Fruit fly (Drosophila melanogaster) whole organism, prepupa: ENCODE results near the gene CG32073.

Experiments used
- Blimp-1 ChIP-seq: fragments of 200-800 bp; sonication (Bioruptor generic); optimal IDR thresholded peaks from 3 replicates; lab custom pipeline; 2017; ENCODE audit warnings: missing biosample characterization, missing genetic modification characterization, mild to moderate bottlenecking, moderate library complexity, missing genetic modification reagents
- CG10631 ChIP-seq: fragments of 200-800 bp; sonication (Bioruptor generic); optimal IDR thresholded peaks from 2 replicates; lab custom pipeline; 2016; ENCODE audit warnings: missing biosample characterization, missing genetic modification characterization
- CG10669 ChIP-seq: fragments of 200-800 bp; sonication (Bioruptor generic); optimal IDR thresholded peaks from 3 replicates; lab custom pipeline; 2018; ENCODE audit warnings: missing biosample characterization, mild to moderate bottlenecking, missing genetic modification characterization, moderate library complexity
- CG11294 ChIP-seq: fragments of 200-800 bp; sonication (Bioruptor generic); IDR thresholded peaks from 2 replicates; pipeline ENCODE4 v1.3.6; 2022; ENCODE audit warnings: missing biosample characterization, missing genetic modification characterization
- CG11762 ChIP-seq: fragments of 200-800 bp; sonication (Bioruptor generic); optimal IDR thresholded peaks from 3 replicates; lab custom pipeline; 2016; ENCODE audit warnings: missing biosample characterization, missing genetic modification characterization; ENCODE audit not compliant: insufficient read depth
- CG11902 ChIP-seq: fragments of 200-800 bp; sonication (Bioruptor generic); optimal IDR thresholded peaks from 3 replicates; lab custom pipeline; 2016; ENCODE audit warnings: missing biosample characterization, missing genetic modification characterization
- CG15336 ChIP-seq: fragments of 200-800 bp; sonication (Bioruptor generic); IDR thresholded peaks from 2 replicates; pipeline ENCODE4 v1.3.6; 2022; ENCODE audit warnings: missing biosample characterization, missing genetic modification characterization
- CG1621 ChIP-seq: fragments of 200-800 bp; sonication (Bioruptor generic); optimal IDR thresholded peaks from 3 replicates; lab custom pipeline; 2018; ENCODE audit warnings: missing biosample characterization, mild to moderate bottlenecking, missing genetic modification characterization
- CG3032 ChIP-seq: fragments of 200-800 bp; optimal IDR thresholded peaks from 2 replicates; lab custom pipeline; 2019; ENCODE audit warnings: missing biosample characterization, mild to moderate bottlenecking, missing genetic modification characterization, moderate library complexity
- CG31627 ChIP-seq: fragments of 200-800 bp; sonication (Bioruptor generic); optimal IDR thresholded peaks from 3 replicates; lab custom pipeline; 2016; ENCODE audit warnings: missing biosample characterization, missing genetic modification characterization
- CG34406 ChIP-seq: fragments of 200-800 bp; sonication (Bioruptor generic); optimal IDR thresholded peaks from 3 replicates; lab custom pipeline; 2016; ENCODE audit warnings: missing biosample characterization, missing genetic modification characterization
- CG3919 ChIP-seq: fragments of 200-800 bp; sonication (Bioruptor generic); optimal IDR thresholded peaks from 3 replicates; lab custom pipeline; 2016; ENCODE audit warnings: missing biosample characterization, missing genetic modification characterization
- CG4318 ChIP-seq: fragments of 200-800 bp; sonication (Bioruptor generic); optimal IDR thresholded peaks from 3 replicates; lab custom pipeline; 2017; ENCODE audit warnings: missing biosample characterization, mild to moderate bottlenecking, missing genetic modification characterization
- CG6163 ChIP-seq: fragments of 200-800 bp; sonication (Bioruptor generic); IDR thresholded peaks from 3 replicates; pipeline ENCODE4 v1.3.6; 2022; ENCODE audit warnings: missing biosample characterization, missing genetic modification characterization
- CG6276 ChIP-seq: fragments of 200-800 bp; sonication (Bioruptor generic); optimal IDR thresholded peaks from 2 replicates; lab custom pipeline; 2017; ENCODE audit warnings: missing biosample characterization, mild to moderate bottlenecking, missing genetic modification characterization
- CG6792 ChIP-seq: fragments of 200-800 bp; sonication (Bioruptor generic); optimal IDR thresholded peaks from 3 replicates; lab custom pipeline; 2016; ENCODE audit warnings: missing biosample characterization, missing genetic modification characterization
- CG6808 ChIP-seq: fragments of 200-800 bp; sonication (Bioruptor generic); optimal IDR thresholded peaks from 3 replicates; lab custom pipeline; 2017; ENCODE audit warnings: missing biosample characterization, missing genetic modification characterization, mild to moderate bottlenecking, moderate library complexity, missing genetic modification reagents
- CG6854 ChIP-seq: fragments of 200-800 bp; sonication (Bioruptor generic); optimal IDR thresholded peaks from 2 replicates; lab custom pipeline; 2017; ENCODE audit warnings: missing biosample characterization, mild to moderate bottlenecking, missing genetic modification characterization
- CG7368 ChIP-seq: fragments of 200-800 bp; sonication (Bioruptor generic); optimal IDR thresholded peaks from 3 replicates; lab custom pipeline; 2016; ENCODE audit warnings: missing biosample characterization, missing genetic modification characterization
- CG8119 ChIP-seq: fragments of 200-800 bp; sonication (Bioruptor generic); IDR thresholded peaks from 3 replicates; pipeline ENCODE4 v1.3.6; 2022; ENCODE audit warnings: missing biosample characterization, missing genetic modification characterization
- CG8319 ChIP-seq: fragments of 200-800 bp; sonication (Bioruptor generic); optimal IDR thresholded peaks from 3 replicates; lab custom pipeline; 2016; ENCODE audit warnings: missing biosample characterization, missing genetic modification characterization
- CG8632 ChIP-seq: fragments of 200-800 bp; sonication (Bioruptor generic); optimal IDR thresholded peaks from 3 replicates; lab custom pipeline; 2016; ENCODE audit warnings: missing biosample characterization, missing genetic modification characterization
- Eip78C ChIP-seq: fragments of 200-800 bp; sonication (Bioruptor generic); peaks from one replicate; lab custom pipeline; 2016; ENCODE audit warnings: missing biosample characterization, missing genetic modification characterization
- Eip93F ChIP-seq: fragments of 200-800 bp; sonication (Bioruptor generic); optimal IDR thresholded peaks from 2 replicates; lab custom pipeline; 2016; ENCODE audit warnings: missing biosample characterization, mild to moderate bottlenecking, missing genetic modification characterization
- Ets21C ChIP-seq: fragments of 200-800 bp; sonication (Bioruptor generic); optimal IDR thresholded peaks from 3 replicates; lab custom pipeline; 2016; ENCODE audit warnings: missing biosample characterization, missing genetic modification characterization
- Ets96B ChIP-seq: fragments of 200-800 bp; optimal IDR thresholded peaks from 2 replicates; lab custom pipeline; 2019; ENCODE audit warnings: missing biosample characterization, mild to moderate bottlenecking, missing genetic modification characterization, moderate library complexity
- Gug ChIP-seq: fragments of 200-800 bp; sonication (Bioruptor generic); IDR thresholded peaks from 2 replicates; pipeline ENCODE4 v1.3.6; 2022; ENCODE audit warnings: missing biosample characterization, missing genetic modification characterization
- Hr38 ChIP-seq: sonication (Bioruptor generic); optimal IDR thresholded peaks from 2 replicates; lab custom pipeline; 2016; ENCODE audit warnings: missing biosample characterization, missing genetic modification characterization
- Hr4 ChIP-seq: fragments of 200-800 bp; sonication (Bioruptor generic); optimal IDR thresholded peaks from 3 replicates; lab custom pipeline; 2016; ENCODE audit warnings: missing biosample characterization, missing genetic modification characterization
- OdsH ChIP-seq: fragments of 200-800 bp; sonication (Bioruptor generic); optimal IDR thresholded peaks from 3 replicates; lab custom pipeline; 2016; ENCODE audit warnings: missing biosample characterization, missing genetic modification characterization
- Smox ChIP-seq: fragments of 200-800 bp; sonication (Bioruptor generic); optimal IDR thresholded peaks from 3 replicates; lab custom pipeline; 2016; ENCODE audit warnings: missing biosample characterization, missing genetic modification characterization
- Sox14 ChIP-seq: fragments of 200-800 bp; sonication (Bioruptor generic); optimal IDR thresholded peaks from 3 replicates; lab custom pipeline; 2016; ENCODE audit warnings: missing biosample characterization, missing genetic modification characterization
- Sox15 ChIP-seq: fragments of 200-800 bp; sonication (Bioruptor generic); optimal IDR thresholded peaks from 3 replicates; lab custom pipeline; 2016; ENCODE audit warnings: missing biosample characterization, missing genetic modification characterization
- achi ChIP-seq: fragments of 200-800 bp; sonication (Bioruptor generic); optimal IDR thresholded peaks from 3 replicates; lab custom pipeline; 2016; ENCODE audit warnings: missing biosample characterization, missing genetic modification characterization
- dsx ChIP-seq: fragments of 200-800 bp; optimal IDR thresholded peaks from 3 replicates; lab custom pipeline; 2019; ENCODE audit warnings: missing biosample characterization, mild to moderate bottlenecking, missing genetic modification characterization, moderate library complexity; ENCODE audit not compliant: poor library complexity, severe bottlenecking
- eg ChIP-seq: fragments of 200-800 bp; sonication (Bioruptor generic); IDR thresholded peaks from 3 replicates; pipeline ENCODE4 v1.3.6; 2022; ENCODE audit warnings: missing biosample characterization, missing genetic modification characterization
- esn ChIP-seq: fragments of 200-800 bp; sonication (Bioruptor generic); optimal IDR thresholded peaks from 2 replicates; lab custom pipeline; 2016; ENCODE audit warnings: missing biosample characterization, mild to moderate bottlenecking, missing genetic modification characterization, moderate library complexity
- fd85E ChIP-seq: fragments of 200-800 bp; sonication (Bioruptor generic); optimal IDR thresholded peaks from 3 replicates; lab custom pipeline; 2016; ENCODE audit warnings: missing biosample characterization, missing genetic modification characterization
- lz ChIP-seq: fragments of 200-800 bp; sonication (Bioruptor generic); optimal IDR thresholded peaks from 3 replicates; lab custom pipeline; 2016; ENCODE audit warnings: missing biosample characterization, missing genetic modification characterization
- net ChIP-seq: fragments of 200-800 bp; sonication (Bioruptor generic); optimal IDR thresholded peaks from 3 replicates; lab custom pipeline; 2016; ENCODE audit warnings: missing biosample characterization, missing genetic modification characterization
- salr ChIP-seq, 2 experiments: fragments of 200-800 bp; sonication (Bioruptor generic); optimal IDR thresholded peaks; 3 replicates each; lab custom pipeline; 2016 to 2018; ENCODE audit warnings: missing biosample characterization in 2 of 2, missing genetic modification characterization in 2 of 2, mild to moderate bottlenecking in 1 of 2
- spab ChIP-seq: fragments of 200-800 bp; sonication (Bioruptor generic); optimal IDR thresholded peaks from 2 replicates; lab custom pipeline; 2017; ENCODE audit warnings: missing biosample characterization, mild to moderate bottlenecking, missing genetic modification characterization, missing genetic modification reagents
- ss ChIP-seq, 2 experiments: fragments of 200-800 bp; sonication (Bioruptor generic); optimal IDR thresholded peaks; 2 replicates in 1 of 2; 3 replicates in 1 of 2; lab custom pipeline; 2017 to 2018; ENCODE audit warnings: mild to moderate bottlenecking in 2 of 2, missing biosample characterization in 2 of 2, missing genetic modification characterization in 2 of 2, moderate library complexity in 1 of 2
- topi ChIP-seq: fragments of 200-800 bp; sonication (Bioruptor generic); optimal IDR thresholded peaks from 3 replicates; lab custom pipeline; 2016; ENCODE audit warnings: missing biosample characterization, missing genetic modification characterization

Gene CG32073

DNA sequence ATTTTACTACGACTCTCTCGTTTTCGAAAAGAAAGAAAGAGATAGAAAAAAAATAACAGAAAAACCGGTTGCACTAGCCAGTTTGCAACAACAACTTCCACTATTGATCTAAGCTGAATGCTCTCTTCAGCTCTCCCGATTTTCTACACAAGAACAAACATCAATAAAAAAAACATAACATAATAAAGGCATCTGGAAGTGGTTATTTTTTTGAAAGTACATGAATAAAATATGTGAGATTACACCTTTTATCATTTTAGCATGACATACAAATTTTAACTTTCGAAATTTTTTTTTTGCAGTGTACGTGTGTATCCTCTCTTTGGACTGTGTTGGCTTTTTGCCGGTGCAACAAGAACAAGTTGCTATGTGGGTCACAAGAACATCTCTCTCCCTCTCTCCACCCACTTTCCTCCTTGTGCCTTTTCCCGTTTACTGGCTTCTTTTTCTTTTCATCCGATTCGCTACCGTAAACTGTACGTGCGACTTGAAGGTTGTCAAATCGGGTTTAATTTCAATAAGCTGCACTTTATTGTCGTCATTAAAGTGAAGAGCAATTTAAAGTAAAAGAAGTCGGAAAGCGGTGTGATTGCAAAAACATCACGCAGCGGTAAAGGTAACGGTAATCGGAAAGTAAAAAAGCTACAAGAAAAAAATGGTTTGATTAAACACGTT lies 22.7 kb downstream of the CG32073 start (continued):
- peak; percentile 93 for TF ChIP-seq Hr38
- TF ChIP-seq CG1621 = peak; percentile 93
- peak; percentile 88 for TF ChIP-seq lz (GFP tag; lab: Kevin White, UChicago)
- peak; percentile 80 for TF ChIP-seq Sox15
- TF ChIP-seq Sox14 = peak; percentile 98
- peak; percentile 99 for TF ChIP-seq CG6276
- peak; percentile 99 for TF ChIP-seq CG6163
- TF ChIP-seq Blimp-1 (GFP tag; lab: Kevin White, UChicago) = peak; percentile 68
- TF ChIP-seq Ets21C (GFP tag; lab: Kevin White, UChicago) = peak; percentile 79
- peak; percentile 95 to 97 for TF ChIP-seq ss (GFP tag; optimal IDR thresholded peaks at IDR 0.05; lab: Kevin White, UChicago)
- TF ChIP-seq CG34406 = peak; percentile 94
- peak; percentile 100 for TF ChIP-seq CG15336
- peak; percentile 97 for TF ChIP-seq CG11762 (GFP tag; lab: Kevin White, UChicago)
- TF ChIP-seq Ets96B (tag; lab: Kevin White, UChicago) = peak; percentile 97
- TF ChIP-seq CG8632 (GFP tag; lab: Kevin White, UChicago) = peak; percentile 93
- TF ChIP-seq topi (GFP tag; lab: Kevin White, UChicago) = peak; percentile 93
- peak; percentile 100 for TF ChIP-seq eg (GFP tag; lab: Robert Waterston, UW)
- TF ChIP-seq achi (GFP tag; lab: Kevin White, UChicago) = peak; percentile 98
- TF ChIP-seq CG4318 (GFP tag; lab: Kevin White, UChicago) = peak; percentile 96
- TF ChIP-seq CG10669 (GFP tag; lab: Kevin White, UChicago) = peak; percentile 96
- TF ChIP-seq Hr4 (GFP tag; lab: Kevin White, UChicago) = peak; percentile 99
- peak; percentile 83 for TF ChIP-seq fd85E
- TF ChIP-seq Eip78C (GFP tag; lab: Kevin White, UChicago) = peak; percentile 100
- TF ChIP-seq net = peak; percentile 99
- TF ChIP-seq Eip93F (GFP tag; lab: Kevin White, UChicago) = no peak
- peak; percentile 95 for TF ChIP-seq spab (GFP tag; lab: Kevin White, UChicago)
- peak; percentile 98 for TF ChIP-seq CG3919
- peak; percentile 83 for TF ChIP-seq CG11902

DNA sequence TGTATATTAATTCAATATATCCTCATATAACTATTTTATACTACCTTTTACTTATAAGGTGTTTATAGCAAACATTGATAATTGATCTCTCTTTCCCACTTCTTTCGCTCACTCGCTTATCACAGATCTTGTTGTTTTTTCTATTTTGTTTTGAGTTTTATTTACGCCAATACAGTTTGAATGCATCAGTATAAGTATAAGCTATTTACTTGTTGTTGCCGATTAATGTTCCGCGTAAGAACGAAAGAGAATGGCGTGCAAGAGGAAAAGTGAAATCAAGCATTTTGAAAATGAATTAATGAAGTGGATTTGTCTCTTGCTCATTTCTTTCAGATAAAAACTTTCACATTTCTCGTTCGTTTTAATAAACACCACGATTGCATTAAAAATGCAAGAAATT lies 23.8 kb downstream of the CG32073 start:
- TF ChIP-seq Blimp-1 (GFP tag; lab: Kevin White, UChicago) (peak; percentile 51), CG8119 (GFP tag; lab: Robert Waterston, UW) (peak; percentile 24; the same call in 1 of the 3 replicates), CG1621 (no peak)
- TF ChIP-seq, all 60 proteins: peak for 2

DNA sequence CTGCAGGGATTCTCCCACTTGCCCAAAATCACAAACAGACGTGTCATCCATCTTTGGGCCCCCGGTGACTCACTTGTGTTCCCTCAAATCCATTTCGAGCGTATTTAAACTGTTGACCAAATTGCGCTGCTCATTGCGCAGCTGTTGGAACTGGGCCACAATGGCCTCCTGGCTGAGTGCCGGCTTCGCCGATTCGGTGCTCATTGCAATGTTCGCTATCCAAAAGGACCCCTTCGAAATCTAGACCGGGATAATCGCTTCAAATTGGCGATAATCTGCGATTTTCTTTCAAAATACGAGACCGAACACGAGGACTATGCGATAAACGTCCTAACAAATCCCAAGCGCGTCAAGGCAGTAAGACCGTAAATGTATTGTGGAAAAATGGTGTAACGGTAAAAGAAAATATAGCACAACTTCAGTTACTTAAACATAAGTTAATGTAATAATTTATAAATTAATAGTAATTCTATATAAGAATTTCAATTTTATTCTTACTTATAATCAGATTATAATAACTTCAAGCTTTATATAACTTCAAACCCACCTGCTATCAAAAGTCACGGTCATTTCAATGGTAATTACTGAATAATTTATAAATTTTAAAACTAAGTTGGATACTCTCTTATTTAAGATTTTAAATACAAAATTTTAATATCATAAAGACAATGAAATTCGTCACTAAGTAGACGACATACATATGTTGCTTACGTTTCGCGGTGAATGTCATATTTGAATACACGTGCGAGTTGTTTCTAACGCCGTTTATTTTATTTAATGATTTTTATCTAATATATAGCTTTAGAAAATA lies 33.1 kb downstream of the CG32073 start, which contains the start of the genes Pfdn2 and Noc1:
Pfdn2 (minus strand) TSS at position 346 of the 811 bp plus-strand sequence.
Noc1 (plus strand) TSS at position 727 of the 811 bp plus-strand sequence.
- TF ChIP-seq CG31627 (GFP tag; lab: Kevin White, UChicago) (peak; percentile 51), CG15336 (0 out of 2 replicates have a peak, but pooled peaks have one; percentile 7), Gug (GFP tag; lab: Robert Waterston, UW) (peak; percentile 30; the same call in 1 of the 2 replicates), dsx (no peak), Ets21C (GFP tag; lab: Kevin White, UChicago) (no peak), Hr4 (GFP tag; lab: Kevin White, UChicago) (no peak), CG6808 (GFP tag; lab: Kevin White, UChicago) (no peak), CG11294 (peak; percentile 50; the same call in 1 of the 2 replicates), salr (GFP tag; optimal IDR thresholded peaks at IDR 0.05; lab: Kevin White, UChicago) (no peak), CG3032 (tag; lab: Kevin White, UChicago) (peak; percentile 31), CG11762 (GFP tag; lab: Kevin White, UChicago) (no peak), CG8119 (GFP tag; lab: Robert Waterston, UW) (no peak), CG6792 (GFP tag; lab: Kevin White, UChicago) (no peak), lz (GFP tag; lab: Kevin White, UChicago) (peak; percentile 38), CG7368 (GFP tag; lab: Kevin White, UChicago) (no peak), CG6854 (GFP tag; lab: Kevin White, UChicago) (peak; percentile 20), Eip78C (GFP tag; lab: Kevin White, UChicago) (no peak), CG8319 (GFP tag; lab: Kevin White, UChicago) (peak; percentile 2), CG10631 (peak; percentile 73), esn (GFP tag; lab: Kevin White, UChicago) (peak; percentile 62), CG6276 (no peak), Smox (no peak), OdsH (GFP tag; lab: Kevin White, UChicago) (no peak)
